Fruit fly (Drosophila melanogaster) whole organism, embryonic: ENCODE data around the gene CG2444.

Source experiments
- Awh ChIP-seq: fragments of 200-800 bp; sonication (Bioruptor generic); IDR thresholded peaks from 2 replicates; pipeline ENCODE4, ENCODE4 v1.3.6; 2022; ENCODE audit warnings: missing biosample characterization, missing genetic modification characterization
- CG10654 ChIP-seq: fragments of 200-800 bp; sonication (Bioruptor generic); optimal IDR thresholded peaks from 2 replicates; lab custom pipeline; 2016; ENCODE audit warnings: missing biosample characterization, missing genetic modification characterization
- CG12769 ChIP-seq: fragments of 200-800 bp; sonication (Bioruptor generic); optimal IDR thresholded peaks from 2 replicates; lab custom pipeline; 2019; ENCODE audit warnings: missing biosample characterization, mild to moderate bottlenecking, missing genetic modification characterization, moderate library complexity
- Hand ChIP-seq: fragments of 200-800 bp; sonication (Bioruptor generic); optimal IDR thresholded peaks from 2 replicates; lab custom pipeline; 2017; ENCODE audit warnings: mild to moderate bottlenecking, missing biosample characterization, missing genetic modification reagents, missing genetic modification characterization
- Meics ChIP-seq: fragments of 200-800 bp; sonication (Bioruptor generic); optimal IDR thresholded peaks from 2 replicates; lab custom pipeline; 2017; ENCODE audit warnings: missing biosample characterization, mild to moderate bottlenecking, missing genetic modification characterization
- Six4 ChIP-seq: fragments of 200-800 bp; sonication (Bioruptor generic); optimal IDR thresholded peaks from 2 replicates; lab custom pipeline; 2016; ENCODE audit warnings: missing biosample characterization, missing genetic modification characterization
- lab ChIP-seq: fragments of 200-800 bp; sonication (Bioruptor generic); optimal IDR thresholded peaks from 3 replicates; lab custom pipeline; 2017; ENCODE audit warnings: missing biosample characterization, missing genetic modification characterization, mild to moderate bottlenecking, moderate library complexity, missing genetic modification reagents
- sens-2 ChIP-seq: fragments of 200-800 bp; sonication (Bioruptor generic); IDR thresholded peaks from 2 replicates; pipeline ENCODE4 v1.3.6; 2022; ENCODE audit warnings: missing biosample characterization, missing genetic modification characterization

CG2444 gene

DNA sequence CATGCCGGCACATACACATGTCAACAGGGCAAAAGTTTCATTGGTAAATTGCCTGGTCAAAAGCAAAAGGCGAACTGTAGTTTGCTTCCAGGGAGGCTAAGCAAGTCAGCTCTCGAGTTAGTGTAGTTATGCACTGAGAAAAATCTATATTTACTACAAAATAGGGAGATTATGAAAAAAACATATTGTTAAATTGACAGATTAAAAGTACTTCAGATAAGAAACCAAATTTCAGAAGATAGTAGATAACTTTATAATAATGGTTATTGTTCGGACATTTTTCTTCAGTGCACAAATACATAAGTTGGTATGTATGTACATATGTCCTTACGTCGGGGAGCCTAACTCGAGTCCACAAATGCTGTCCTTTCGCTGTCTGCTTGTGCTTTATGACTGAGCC is 48.0 kb downstream of the CG2444 start (continued):
- TF ChIP-seq Awh (GFP tag; lab: Robert Waterston, UW) = no peak
- TF ChIP-seq Hand (GFP tag; lab: Kevin White, UChicago) = peak; percentile 59
- TF ChIP-seq CG12769 (tag; lab: Kevin White, UChicago) = peak; percentile 52
- peak; percentile 65 for TF ChIP-seq Meics (GFP tag; lab: Kevin White, UChicago)
- no peak for TF ChIP-seq sens-2
- peak; percentile 44 for TF ChIP-seq CG10654 (GFP tag; lab: Kevin White, UChicago)
- peak; percentile 72 for TF ChIP-seq lab
- peak; percentile 48 for TF ChIP-seq Six4 (GFP tag; lab: Kevin White, UChicago)
- TF ChIP-seq, all 482 proteins: peak for 217
